Worm (Caenorhabditis elegans) whole organism, L4 larva: ENCODE measurements around the gene F57H12.5.

ENCODE experiments used
- D1046.2 ChIP-seq: fragments of 200-800 bp; sonication (Bioruptor generic); IDR thresholded peaks from 2 replicates; pipeline ENCODE4 v1.3.6; 2022; ENCODE audit warnings: missing genetic modification characterization, missing compliant biosample characterization
- F49E8.2 ChIP-seq: sonication (generic microtip); optimal IDR thresholded peaks from 2 replicates; lab custom pipeline; 2016; ENCODE audit warnings: missing compliant biosample characterization, mild to moderate bottlenecking, missing genetic modification characterization, borderline replicate concordance
- T20F7.1 ChIP-seq: fragments of 200-800 bp; sonication (Bioruptor generic); optimal IDR thresholded peaks from 2 replicates; lab custom pipeline; 2018; ENCODE audit warnings: mild to moderate bottlenecking, missing genetic modification characterization, missing compliant biosample characterization
- T26A8.4 ChIP-seq: fragments of 200-800 bp; sonication (Bioruptor generic); IDR thresholded peaks from 2 replicates; pipeline ENCODE4 v1.3.6; 2022; ENCODE audit warnings: missing genetic modification characterization, missing compliant biosample characterization
- Y48G9A.11 ChIP-seq: fragments of 200-800 bp; sonication (Bioruptor generic); IDR thresholded peaks from 2 replicates; pipeline ENCODE4 v1.3.6; 2022; ENCODE audit warnings: missing genetic modification reagents, missing genetic modification characterization, missing compliant biosample characterization
- aha-1 ChIP-seq: fragments of 150-350 bp; peaks from one replicate; lab custom pipeline; 2014; ENCODE audit warnings: missing biosample characterization, missing genetic modification characterization
- aly-2 ChIP-seq: sonication (generic microtip); optimal IDR thresholded peaks from 2 replicates; lab custom pipeline; 2018; ENCODE audit warnings: missing biosample characterization, missing genetic modification characterization
- ceh-44 ChIP-seq: fragments of 200-800 bp; sonication (Bioruptor generic); IDR thresholded peaks from 2 replicates; pipeline ENCODE4 v1.3.6; 2022; ENCODE audit warnings: missing genetic modification reagents, missing genetic modification characterization, missing compliant biosample characterization
- cey-2 ChIP-seq: sonication (generic microtip); optimal IDR thresholded peaks from 3 replicates; lab custom pipeline; 2017; ENCODE audit warnings: missing genetic modification characterization, mild to moderate bottlenecking, missing compliant biosample characterization, antibody characterized with exemption, borderline replicate concordance; ENCODE audit not compliant: insufficient read depth
- ctbp-1 ChIP-seq: fragments of 200-800 bp; sonication (Bioruptor generic); IDR thresholded peaks from 2 replicates; pipeline ENCODE4 v1.3.6; 2022; ENCODE audit warnings: missing genetic modification reagents, missing genetic modification characterization, missing compliant biosample characterization
- daf-19 ChIP-seq: fragments of 200-800 bp; sonication (Bioruptor generic); conservative IDR thresholded peaks from 2 replicates; pipeline ENCODE4 v1.3.6; 2022; ENCODE audit warnings: missing genetic modification characterization, missing compliant biosample characterization
- dmd-9 ChIP-seq: fragments of 200-800 bp; sonication (Bioruptor generic); IDR thresholded peaks from 2 replicates; pipeline ENCODE4 v1.3.6; 2022; ENCODE audit warnings: missing genetic modification reagents, missing genetic modification characterization, missing compliant biosample characterization
- dpl-1 ChIP-seq: fragments of 150-350 bp; optimal IDR thresholded peaks from 2 replicates; lab custom pipeline; 2014; ENCODE audit warnings: missing biosample characterization, missing genetic modification reagents, missing genetic modification characterization
- gei-8 ChIP-seq: fragments of 200-800 bp; sonication (Bioruptor generic); optimal IDR thresholded peaks from 2 replicates; lab custom pipeline; 2018; ENCODE audit warnings: mild to moderate bottlenecking, missing genetic modification characterization, missing compliant biosample characterization
- hif-1 ChIP-seq, 2 experiments: sonication (generic microtip); optimal IDR thresholded peaks; 2 replicates each; lab custom pipeline; 2016 to 2017; ENCODE audit warnings: missing compliant biosample characterization in 2 of 2, missing genetic modification characterization in 2 of 2, missing genetic modification reagents in 2 of 2, missing genotype in 2 of 2, mild to moderate bottlenecking in 1 of 2
- lin-38 ChIP-seq: fragments of 200-800 bp; sonication (Bioruptor generic); IDR thresholded peaks from 2 replicates; pipeline ENCODE4 v1.3.6; 2022; ENCODE audit warnings: missing genetic modification reagents, missing genetic modification characterization, missing compliant biosample characterization
- lsy-2 ChIP-seq, 2 experiments: fragments of 150-350 bp in 1 of 2; sonication (generic microtip) in 1 of 2; optimal IDR thresholded peaks; 2 replicates each; lab custom pipeline; 2014 to 2017; ENCODE audit warnings: missing biosample characterization in 2 of 2, missing genetic modification characterization in 2 of 2
- madf-5 ChIP-seq, 2 experiments: fragments of 200-800 bp; sonication (Bioruptor generic); IDR thresholded peaks; 2 replicates each; pipeline ENCODE4 v1.3.6; 2022; ENCODE audit warnings: missing compliant biosample characterization in 2 of 2, missing genetic modification characterization in 2 of 2
- mxl-3 ChIP-seq: fragments of 200-800 bp; sonication (Bioruptor generic); optimal IDR thresholded peaks from 2 replicates; lab custom pipeline; 2018; ENCODE audit warnings: mild to moderate bottlenecking, missing genetic modification characterization, missing compliant biosample characterization
- nhr-102 ChIP-seq: sonication (generic microtip); optimal IDR thresholded peaks from 2 replicates; lab custom pipeline; 2016; ENCODE audit warnings: mild to moderate bottlenecking, missing genetic modification characterization, moderate library complexity, missing compliant biosample characterization
- nhr-42 ChIP-seq: fragments of 200-800 bp; sonication (Bioruptor generic); IDR thresholded peaks from 2 replicates; pipeline ENCODE4 v1.3.6; 2022; ENCODE audit warnings: missing genetic modification characterization, missing compliant biosample characterization
- nhr-48 ChIP-seq: sonication (generic microtip); optimal IDR thresholded peaks from 2 replicates; lab custom pipeline; 2016; ENCODE audit warnings: mild to moderate bottlenecking, missing genetic modification characterization, missing compliant biosample characterization
- nhr-77 ChIP-seq: fragments of 150-350 bp; optimal IDR thresholded peaks from 2 replicates; lab custom pipeline; 2014; ENCODE audit warnings: missing biosample characterization, missing genetic modification characterization
- pha-4 ChIP-seq, 2 experiments: fragments of 150-350 bp in 1 of 2; fragments of 200-800 bp in 1 of 2; sonication (Bioruptor generic) in 1 of 2; IDR thresholded peaks in 1 of 2; optimal IDR thresholded peaks in 1 of 2; 2 replicates each; pipeline versions ENCODE4 v1.3.6 to Lab custom; 2014 to 2022; ENCODE audit warnings: missing genetic modification characterization in 2 of 2, missing genetic modification reagents in 2 of 2, missing biosample characterization in 1 of 2, missing compliant biosample characterization in 1 of 2
- saeg-2 ChIP-seq: fragments of 200-800 bp; sonication (Bioruptor generic); IDR thresholded peaks from 2 replicates; pipeline ENCODE4 v1.3.6; 2022; ENCODE audit warnings: missing genetic modification reagents, missing genetic modification characterization, missing compliant biosample characterization
- sdz-12 ChIP-seq: fragments of 200-800 bp; sonication (Bioruptor generic); optimal IDR thresholded peaks from 2 replicates; lab custom pipeline; 2018; ENCODE audit warnings: mild to moderate bottlenecking, missing genetic modification characterization, missing compliant biosample characterization
- spr-3 ChIP-seq: fragments of 200-800 bp; sonication (Bioruptor generic); optimal IDR thresholded peaks from 2 replicates; lab custom pipeline; 2018; ENCODE audit warnings: mild to moderate bottlenecking, missing genetic modification characterization, missing compliant biosample characterization
- tag-97 ChIP-seq: fragments of 200-800 bp; sonication (Bioruptor generic); IDR thresholded peaks from 2 replicates; pipeline ENCODE4 v1.3.6; 2022; ENCODE audit warnings: missing genetic modification characterization, missing compliant biosample characterization
- unc-130 ChIP-seq: sonication (generic microtip); optimal IDR thresholded peaks from 2 replicates; lab custom pipeline; 2016; ENCODE audit warnings: missing genetic modification reagents, missing genetic modification characterization, missing compliant biosample characterization
- unc-62 ChIP-seq, 3 experiments: fragments of 150-350 bp in 1 of 3; sonication (generic microtip); optimal IDR thresholded peaks in 2 of 3; peaks in 1 of 3; 1 replicate in 1 of 3; 2 replicates in 2 of 3; lab custom pipeline; 2014 to 2017; ENCODE audit warnings: missing biosample characterization in 3 of 3, missing genetic modification characterization in 3 of 3, missing genetic modification reagents in 3 of 3, missing genotype in 1 of 3
- vab-7 ChIP-seq: fragments of 200-800 bp; sonication (Bioruptor generic); IDR thresholded peaks from 2 replicates; pipeline ENCODE4 v1.3.6; 2022; ENCODE audit warnings: missing genetic modification reagents, missing genetic modification characterization, missing compliant biosample characterization

The F57H12.5 gene

ce11 chrIV:7927218-7927617 is 39.9 kb upstream of the F57H12.5 start, which contains the start of gene C49H3.12:
C49H3.12 (minus strand) TSS chrIV:7927318.
- TF ChIP-seq aha-1 (tag; lab: Kevin White, UChicago): peak; percentile 20
- TF ChIP-seq F49E8.2 (tag; lab: Kevin White, UChicago): no peak
- TF ChIP-seq daf-19 (GFP tag; lab: Robert Waterston, UW): no peak
- TF ChIP-seq dpl-1 (GFP tag; lab: Kevin White, UChicago): no peak
- TF ChIP-seq sdz-12 (GFP tag; lab: Kevin White, UChicago): no peak

- TF ChIP-seq saeg-2 (GFP tag; lab: Robert Waterston, UW): no peak
- TF ChIP-seq unc-130: no peak
- no peak for TF ChIP-seq Y48G9A.11 (GFP tag; lab: Robert Waterston, UW)
- TF ChIP-seq T26A8.4 (GFP tag; lab: Robert Waterston, UW): no peak
- TF ChIP-seq gei-8 (GFP tag; lab: Kevin White, UChicago): no peak
- TF ChIP-seq nhr-102 (tag; lab: Kevin White, UChicago): no peak
- TF ChIP-seq nhr-42 (GFP tag; lab: Robert Waterston, UW): no peak
- no peak for TF ChIP-seq lsy-2 (tag; optimal IDR thresholded peaks at IDR 0.05; lab: Kevin White, UChicago)
- no peak for TF ChIP-seq cey-2
Measured at ce11 chrIV:7927852-7928251, 39.3 kb upstream of the F57H12.5 start, which contains the start of gene gcy-8. gcy-8 (plus strand) TSS chrIV:7928152.

ce11 chrIV:7931873-7932272 is 35.2 kb upstream of the F57H12.5 start:
- TF ChIP-seq nhr-77 (tag; lab: Kevin White, UChicago): no peak
- no peak for TF ChIP-seq T20F7.1 (GFP tag; lab: Kevin White, UChicago)
- peak in 1 of 2 experiments; percentile 92 for TF ChIP-seq unc-62 (GFP tag; optimal IDR thresholded peaks at IDR 0.05 in 1 of 2; lab: Kevin White, UChicago)
- no peak for TF ChIP-seq unc-62 (tag; optimal IDR thresholded peaks at IDR 0.05; lab: Kevin White, UChicago)
- TF ChIP-seq dmd-9: no peak
- TF ChIP-seq pha-4 (GFP tag; IDR thresholded peaks at IDR 0.05; lab: Robert Waterston, UW): no peak
- no peak for TF ChIP-seq pha-4 (tag; optimal IDR thresholded peaks at IDR 0.05; lab: Kevin White, UChicago)

ce11 chrIV:7933733-7934132 is 33.4 kb upstream of the F57H12.5 start, which contains the start of gene bbs-2:
bbs-2 (plus strand) TSS chrIV:7934033.
- TF ChIP-seq spr-3 (GFP tag; lab: Kevin White, UChicago) (no peak), tag-97 (GFP tag; lab: Robert Waterston, UW) (no peak), mxl-3 (no peak), ceh-44 (GFP tag; lab: Robert Waterston, UW) (no peak)

- TF ChIP-seq D1046.2 (GFP tag; lab: Robert Waterston, UW) (no peak), ctbp-1 (GFP tag; lab: Robert Waterston, UW) (no peak), lin-38 (GFP tag; lab: Robert Waterston, UW) (no peak), vab-7 (GFP tag; lab: Robert Waterston, UW) (no peak), madf-5 (GFP tag; IDR thresholded peaks at IDR 0.05; lab: Robert Waterston, UW) (no peak), aly-2 (no peak), nhr-48 (tag; lab: Kevin White, UChicago) (no peak), mxl-3 (no peak), hif-1 (tag; optimal IDR thresholded peaks at IDR 0.05; lab: Kevin White, UChicago) (no peak)
Measured at ce11 chrIV:7938834-7939233, 28.3 kb upstream of the F57H12.5 start, which contains the start of gene F20D12.7. F20D12.7 (minus strand) TSS chrIV:7938934.
